Worm (Caenorhabditis elegans): ENCODE data around the gene flr-1.

Gene flr-1

DNA sequence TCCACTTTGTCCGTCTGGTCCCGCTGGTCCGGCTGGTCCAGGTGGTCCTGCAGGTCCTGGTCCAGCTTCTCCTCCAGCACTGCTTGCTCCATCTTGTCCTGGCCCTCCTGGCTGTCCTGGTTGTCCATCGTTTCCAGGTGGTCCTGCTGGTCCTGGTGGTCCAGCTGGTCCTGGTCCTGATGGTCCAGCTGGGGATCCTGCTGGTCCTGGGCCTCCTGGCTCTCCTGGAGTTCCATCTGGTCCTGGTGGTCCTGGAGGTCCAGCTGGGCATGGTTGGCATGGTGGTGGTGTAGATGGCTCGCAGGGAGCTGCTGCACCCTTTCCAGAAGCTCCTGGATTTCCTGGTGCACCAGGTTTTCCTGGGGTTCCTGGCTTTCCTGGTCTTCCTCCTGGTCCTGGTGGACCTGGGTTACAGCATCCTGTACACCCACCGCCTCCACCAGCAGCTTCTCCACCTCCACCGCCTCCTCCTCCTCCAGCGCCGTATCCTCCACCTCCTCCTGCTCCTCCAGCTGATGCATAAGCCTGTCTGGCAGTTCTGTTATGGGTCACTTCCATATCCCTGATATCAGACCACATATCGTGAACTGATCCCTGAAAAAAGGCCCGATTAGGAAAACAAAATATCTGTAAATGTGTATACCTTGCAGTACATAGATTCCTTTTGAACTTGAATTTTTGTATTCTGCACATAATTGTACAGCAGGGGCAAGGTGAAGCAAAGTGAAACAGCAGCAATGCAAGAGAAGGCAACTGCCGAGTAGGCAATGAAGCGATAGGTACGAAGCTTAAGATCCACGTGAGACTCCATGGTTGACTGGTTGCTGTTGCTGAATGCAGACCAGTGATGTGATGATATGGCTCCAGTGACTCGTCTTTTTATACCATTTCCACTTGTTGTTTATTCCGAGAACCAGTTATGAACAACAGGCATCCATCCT lies 10.9 kb upstream of the flr-1 start, which contains the start of gene col-183:
col-183 (minus strand) TSS at position 839 of the 941 bp plus-strand sequence.
- TF ChIP-seq ets-7 (tag; optimal IDR thresholded peaks at IDR 0.05): no peak
- TF ChIP-seq flt-1 (GFP tag; IDR thresholded peaks at IDR 0.05): no peak
- no peak for TF ChIP-seq aly-1 (tag; optimal IDR thresholded peaks at IDR 0.05)
- TF ChIP-seq scrt-1 (GFP tag; IDR thresholded peaks at IDR 0.05): no peak
- TF ChIP-seq hnd-1 (tag; optimal IDR thresholded peaks at IDR 0.05): no peak
- no peak for TF ChIP-seq tbx-11 (GFP tag; IDR thresholded peaks at IDR 0.05)
- TF ChIP-seq sea-1 (GFP tag; conservative IDR thresholded peaks at IDR 0.05): no peak
- no peak for TF ChIP-seq hmg-4 (GFP tag; optimal IDR thresholded peaks at IDR 0.05)
- TF ChIP-seq ceh-13 (GFP tag; optimal IDR thresholded peaks at IDR 0.05): no peak
- TF ChIP-seq tbx-37 (GFP tag; conservative IDR thresholded peaks at IDR 0.05): no peak
- TF ChIP-seq tra-4 (tag; optimal IDR thresholded peaks at IDR 0.05): no peak

DNA sequence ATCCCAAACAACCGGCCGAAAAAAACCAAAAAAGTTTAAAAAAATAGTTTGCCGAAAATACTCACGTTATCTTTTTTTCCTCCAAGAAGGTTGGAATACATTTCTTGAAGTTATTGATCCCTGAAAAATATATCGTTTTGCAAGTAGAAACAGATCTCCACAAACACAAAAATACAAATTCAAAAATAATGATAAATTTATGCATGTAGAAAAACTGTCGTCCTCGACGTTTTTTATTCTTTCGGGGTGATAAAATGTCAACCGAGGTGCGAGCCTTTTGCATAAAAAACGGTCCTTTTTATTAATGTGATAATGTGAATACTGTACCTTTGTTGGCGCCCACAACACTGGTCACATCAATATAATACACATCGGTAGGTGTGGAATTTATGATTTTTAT lies 7.5 kb upstream of the flr-1 start, which contains the start of gene F02D10.2:
F02D10.2 (minus strand) TSS at position 101 of the 400 bp plus-strand sequence.
- TF ChIP-seq aly-1 (tag; optimal IDR thresholded peaks at IDR 0.05): no peak
- TF ChIP-seq hnd-1 (tag; optimal IDR thresholded peaks at IDR 0.05): no peak
- TF ChIP-seq ceh-36 (tag; optimal IDR thresholded peaks at IDR 0.05): no peak
- no peak for TF ChIP-seq scrt-1 (GFP tag; IDR thresholded peaks at IDR 0.05)
- TF ChIP-seq pes-1 (GFP tag; IDR thresholded peaks at IDR 0.05): no peak
- no peak for TF ChIP-seq B0310.2 (tag; optimal IDR thresholded peaks at IDR 0.05)
- no peak for TF ChIP-seq ets-7 (tag; optimal IDR thresholded peaks at IDR 0.05)
- no peak for TF ChIP-seq hmg-4 (GFP tag; optimal IDR thresholded peaks at IDR 0.05)
- TF ChIP-seq tbx-11 (GFP tag; IDR thresholded peaks at IDR 0.05): no peak
- TF ChIP-seq ama-1 (optimal IDR thresholded peaks at IDR 0.05): no peak
- no peak for TF ChIP-seq F13C5.2 (tag; optimal IDR thresholded peaks at IDR 0.05)
- TF ChIP-seq tra-4 (tag; optimal IDR thresholded peaks at IDR 0.05): no peak
- no peak for TF ChIP-seq hmbx-1 (tag; optimal IDR thresholded peaks at IDR 0.05)

DNA sequence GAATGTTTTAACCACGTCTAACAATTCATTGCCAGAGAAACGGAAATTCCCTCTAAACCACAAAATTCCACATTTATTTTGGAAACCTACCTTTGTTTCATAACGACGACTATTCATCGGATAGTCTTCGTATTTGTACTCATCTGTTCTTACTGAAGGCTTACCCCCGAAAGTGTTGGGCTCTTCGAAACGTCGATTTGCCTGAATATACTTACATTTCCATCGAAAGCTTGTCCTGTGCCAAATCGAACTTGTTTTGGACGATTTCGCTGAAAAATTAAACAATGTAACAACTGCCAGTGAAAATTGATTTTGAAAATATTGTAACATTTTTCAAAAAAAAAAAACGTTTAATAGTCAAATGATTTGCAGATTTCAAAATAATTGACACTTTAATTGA lies 6.2 kb upstream of the flr-1 start, which contains the start of gene F02D10.3:
F02D10.3 (minus strand) TSS at position 101 of the 400 bp plus-strand sequence.
- TF ChIP-seq B0310.2 (tag; optimal IDR thresholded peaks at IDR 0.05) (no peak), ceh-36 (tag; optimal IDR thresholded peaks at IDR 0.05) (no peak), tbx-11 (GFP tag; IDR thresholded peaks at IDR 0.05) (no peak), hnd-1 (tag; optimal IDR thresholded peaks at IDR 0.05) (no peak), aly-1 (tag; optimal IDR thresholded peaks at IDR 0.05) (no peak), tra-4 (tag; optimal IDR thresholded peaks at IDR 0.05) (no peak), hmg-4 (GFP tag; optimal IDR thresholded peaks at IDR 0.05) (no peak), flt-1 (GFP tag; IDR thresholded peaks at IDR 0.05) (no peak), scrt-1 (GFP tag; IDR thresholded peaks at IDR 0.05) (no peak)

DNA sequence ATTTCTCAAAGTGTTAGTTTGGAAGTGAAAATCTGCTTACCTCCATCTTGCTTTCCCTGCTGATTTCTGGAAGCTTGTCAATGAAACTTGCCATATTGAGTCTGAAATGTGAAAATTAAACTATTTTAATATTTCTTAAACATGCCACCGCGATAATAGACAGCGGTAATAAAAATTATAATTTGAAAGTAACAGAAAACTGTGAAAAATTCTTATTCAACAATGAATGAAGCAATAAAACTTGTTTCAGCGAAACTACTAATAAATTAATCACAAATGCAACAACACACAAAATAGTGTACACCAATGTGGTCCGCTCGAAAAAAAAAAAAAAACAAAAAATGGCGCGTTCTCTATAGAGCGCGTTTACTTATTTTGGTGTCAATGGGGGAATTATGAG lies 4.8 kb downstream of the flr-1 start, which contains the start of gene F02D10.6:
F02D10.6 (minus strand) TSS at position 101 of the 400 bp plus-strand sequence.
- TF ChIP-seq tra-4 (tag; optimal IDR thresholded peaks at IDR 0.05) (no peak), pes-1 (GFP tag; IDR thresholded peaks at IDR 0.05) (no peak), B0310.2 (tag; optimal IDR thresholded peaks at IDR 0.05) (no peak), aly-1 (tag; optimal IDR thresholded peaks at IDR 0.05) (no peak), ama-1 (optimal IDR thresholded peaks at IDR 0.05) (no peak), ets-7 (tag; optimal IDR thresholded peaks at IDR 0.05) (no peak), F13C5.2 (tag; optimal IDR thresholded peaks at IDR 0.05) (no peak), tbx-37 (GFP tag; conservative IDR thresholded peaks at IDR 0.05) (no peak), sea-1 (GFP tag; conservative IDR thresholded peaks at IDR 0.05) (no peak), flt-1 (GFP tag; IDR thresholded peaks at IDR 0.05) (no peak), scrt-1 (GFP tag; IDR thresholded peaks at IDR 0.05) (no peak), hnd-1 (tag; optimal IDR thresholded peaks at IDR 0.05) (no peak), ceh-36 (tag; optimal IDR thresholded peaks at IDR 0.05) (no peak), tbx-11 (GFP tag; IDR thresholded peaks at IDR 0.05) (no peak), hmbx-1 (tag; optimal IDR thresholded peaks at IDR 0.05) (no peak), hmg-4 (GFP tag; optimal IDR thresholded peaks at IDR 0.05) (no peak), ceh-13 (GFP tag; optimal IDR thresholded peaks at IDR 0.05) (no peak)

DNA sequence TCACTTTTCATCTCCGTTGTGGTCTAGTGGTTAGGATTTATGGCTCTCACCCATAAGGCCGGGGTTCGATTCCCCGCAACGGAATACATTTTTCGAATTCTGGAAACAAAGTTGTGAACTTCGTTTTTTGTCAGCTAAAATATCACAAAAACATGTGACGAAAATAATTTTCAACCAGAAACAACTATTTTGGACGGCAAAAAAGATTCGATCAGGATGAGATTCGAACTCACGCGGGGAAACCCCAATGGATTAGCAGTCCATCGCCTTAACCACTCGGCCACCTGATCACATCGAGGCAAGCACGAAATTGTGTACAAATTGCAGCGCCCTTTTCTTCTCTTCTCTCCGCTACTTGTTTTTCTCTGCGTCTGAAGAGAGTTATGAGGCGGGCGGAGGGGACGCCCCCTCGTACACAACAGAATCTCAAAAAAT lies 7.7 kb downstream of the flr-1 start:
- TF ChIP-seq sea-1 (GFP tag; conservative IDR thresholded peaks at IDR 0.05) (0 out of 2 replicates have a peak, but pooled peaks have one; percentile 41), tbx-11 (GFP tag; IDR thresholded peaks at IDR 0.05) (0 out of 2 replicates have a peak, but pooled peaks have one; percentile 61), hmbx-1 (tag; optimal IDR thresholded peaks at IDR 0.05) (peak; percentile 23), ceh-13 (GFP tag; optimal IDR thresholded peaks at IDR 0.05) (peak; percentile 64), scrt-1 (GFP tag; IDR thresholded peaks at IDR 0.05) (peak; percentile 75), F13C5.2 (tag; optimal IDR thresholded peaks at IDR 0.05) (peak; percentile 84), ceh-36 (tag; optimal IDR thresholded peaks at IDR 0.05) (peak; percentile 76), ets-7 (tag; optimal IDR thresholded peaks at IDR 0.05) (peak; percentile 13), pes-1 (GFP tag; IDR thresholded peaks at IDR 0.05) (peak; percentile 85), hnd-1 (tag; optimal IDR thresholded peaks at IDR 0.05) (peak; percentile 48), aly-1 (tag; optimal IDR thresholded peaks at IDR 0.05) (peak; percentile 79), tbx-37 (GFP tag; conservative IDR thresholded peaks at IDR 0.05) (peak; percentile 55)

DNA sequence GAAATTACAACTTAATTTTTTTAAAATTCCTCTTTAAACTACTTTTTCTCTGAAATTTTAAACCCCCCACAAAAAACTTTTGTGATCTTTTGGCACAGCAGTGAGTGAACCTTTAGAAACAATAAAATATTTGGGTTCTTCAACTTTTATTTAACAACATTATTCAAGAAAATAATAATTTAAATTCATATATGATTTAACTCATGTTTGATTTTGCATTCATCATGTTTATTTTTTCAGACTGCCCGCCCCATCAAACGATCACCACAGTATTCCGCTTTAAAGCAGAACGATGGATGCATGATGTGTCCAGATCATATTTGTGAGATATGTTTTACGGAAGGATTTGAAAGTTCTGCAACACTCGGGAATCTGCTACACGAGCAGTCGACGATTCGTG lies 9.9 kb downstream of the flr-1 start, which contains the start of gene set-8:
set-8 (plus strand) TSS at position 301 of the 400 bp plus-strand sequence.
- TF ChIP-seq B0310.2 (tag; optimal IDR thresholded peaks at IDR 0.05) (no peak), tbx-11 (GFP tag; IDR thresholded peaks at IDR 0.05) (no peak), pes-1 (GFP tag; IDR thresholded peaks at IDR 0.05) (no peak), tra-4 (tag; optimal IDR thresholded peaks at IDR 0.05) (no peak), ceh-13 (GFP tag; optimal IDR thresholded peaks at IDR 0.05) (no peak), F13C5.2 (tag; optimal IDR thresholded peaks at IDR 0.05) (no peak), aly-1 (tag; optimal IDR thresholded peaks at IDR 0.05) (no peak), hnd-1 (tag; optimal IDR thresholded peaks at IDR 0.05) (no peak), tbx-37 (GFP tag; conservative IDR thresholded peaks at IDR 0.05) (no peak), flt-1 (GFP tag; IDR thresholded peaks at IDR 0.05) (no peak), ceh-36 (tag; optimal IDR thresholded peaks at IDR 0.05) (no peak), hmg-4 (GFP tag; optimal IDR thresholded peaks at IDR 0.05) (no peak)
